Worm (Caenorhabditis elegans) whole organism, L4 larva: ENCODE results near the gene Y45G5AM.4.

ENCODE experiments used
- F26F4.8 ChIP-seq: fragments of 200-800 bp; sonication (Bioruptor generic); conservative IDR thresholded peaks from 2 replicates; pipeline ENCODE4 v1.3.6; 2022; ENCODE audit warnings: missing genetic modification characterization, missing compliant biosample characterization
- F49E8.2 ChIP-seq: sonication (generic microtip); optimal IDR thresholded peaks from 2 replicates; lab custom pipeline; 2016; ENCODE audit warnings: missing compliant biosample characterization, mild to moderate bottlenecking, missing genetic modification characterization, borderline replicate concordance
- Y75B8A.6 ChIP-seq: fragments of 200-800 bp; sonication (Bioruptor generic); IDR thresholded peaks from 2 replicates; pipeline ENCODE4 v1.3.6; 2022; ENCODE audit warnings: missing genetic modification reagents, missing genetic modification characterization, missing compliant biosample characterization
- ZK546.5 ChIP-seq, 2 experiments: sonication (generic microtip); optimal IDR thresholded peaks; 2 replicates each; lab custom pipeline; 2017; ENCODE audit warnings: missing biosample characterization in 2 of 2, missing genetic modification characterization in 2 of 2
- aly-2 ChIP-seq: sonication (generic microtip); optimal IDR thresholded peaks from 2 replicates; lab custom pipeline; 2018; ENCODE audit warnings: missing biosample characterization, missing genetic modification characterization
- ama-1 ChIP-seq: fragments of 150-350 bp; optimal IDR thresholded peaks from 2 replicates; lab custom pipeline; 2014; ENCODE audit warnings: inconsistent platforms, mixed read lengths
- arid-1 ChIP-seq: fragments of 200-800 bp; sonication (Bioruptor generic); conservative IDR thresholded peaks from 2 replicates; pipeline ENCODE4 v1.3.6; 2022; ENCODE audit warnings: missing genetic modification reagents, missing genetic modification characterization, missing compliant biosample characterization
- ceh-20 ChIP-seq: fragments of 200-800 bp; sonication (Bioruptor generic); IDR thresholded peaks from 2 replicates; pipeline ENCODE4 v1.3.6; 2022; ENCODE audit warnings: missing genetic modification reagents, missing genetic modification characterization, missing compliant biosample characterization
- daf-12 ChIP-seq: fragments of 150-350 bp; optimal IDR thresholded peaks from 2 replicates; lab custom pipeline; 2014; ENCODE audit warnings: missing biosample characterization, missing genetic modification reagents, missing genetic modification characterization
- daf-16 ChIP-seq, 3 experiments: sonication (generic microtip); optimal IDR thresholded peaks; 2 replicates each; lab custom pipeline; 2016 to 2017; ENCODE audit warnings: missing genetic modification characterization in 3 of 3, missing genetic modification reagents in 3 of 3, mild to moderate bottlenecking in 2 of 3, missing compliant biosample characterization in 2 of 3, missing biosample characterization in 1 of 3, moderate library complexity in 1 of 3
- dmd-6 ChIP-seq: fragments of 200-800 bp; sonication (Bioruptor generic); IDR thresholded peaks from 2 replicates; pipeline ENCODE4 v1.3.6; 2022; ENCODE audit warnings: missing genetic modification reagents, missing genetic modification characterization, missing compliant biosample characterization
- egl-27 ChIP-seq: sonication (generic microtip); optimal IDR thresholded peaks from 3 replicates; lab custom pipeline; 2017; ENCODE audit warnings: missing biosample characterization, missing genetic modification reagents, missing genetic modification characterization
- hif-1 ChIP-seq, 2 experiments: sonication (generic microtip); optimal IDR thresholded peaks; 2 replicates each; lab custom pipeline; 2016 to 2017; ENCODE audit warnings: missing compliant biosample characterization in 2 of 2, missing genetic modification characterization in 2 of 2, missing genetic modification reagents in 2 of 2, missing genotype in 2 of 2, mild to moderate bottlenecking in 1 of 2
- hlh-11 ChIP-seq: fragments of 200-800 bp; sonication (Bioruptor generic); optimal IDR thresholded peaks from 2 replicates; lab custom pipeline; 2018; ENCODE audit warnings: mild to moderate bottlenecking, missing genetic modification characterization, missing compliant biosample characterization
- lin-1 ChIP-seq: fragments of 200-800 bp; sonication (Bioruptor generic); IDR thresholded peaks from 2 replicates; pipeline ENCODE4 v1.3.6; 2022; ENCODE audit warnings: missing genetic modification reagents, missing genetic modification characterization, missing compliant biosample characterization
- lin-13 ChIP-seq: fragments of 150-350 bp; optimal IDR thresholded peaks from 2 replicates; lab custom pipeline; 2014; ENCODE audit warnings: missing biosample characterization, missing genetic modification reagents, missing genetic modification characterization
- lin-29 ChIP-seq: fragments of 200-800 bp; sonication (Bioruptor generic); IDR thresholded peaks from 2 replicates; pipeline ENCODE4 v1.3.6; 2022; ENCODE audit warnings: missing genetic modification reagents, missing genetic modification characterization, missing compliant biosample characterization
- lin-38 ChIP-seq: fragments of 200-800 bp; sonication (Bioruptor generic); IDR thresholded peaks from 2 replicates; pipeline ENCODE4 v1.3.6; 2022; ENCODE audit warnings: missing genetic modification reagents, missing genetic modification characterization, missing compliant biosample characterization
- lsy-2 ChIP-seq, 2 experiments: fragments of 150-350 bp in 1 of 2; sonication (generic microtip) in 1 of 2; optimal IDR thresholded peaks; 2 replicates each; lab custom pipeline; 2014 to 2017; ENCODE audit warnings: missing biosample characterization in 2 of 2, missing genetic modification characterization in 2 of 2
- madf-5 ChIP-seq, 2 experiments: fragments of 200-800 bp; sonication (Bioruptor generic); IDR thresholded peaks; 2 replicates each; pipeline ENCODE4 v1.3.6; 2022; ENCODE audit warnings: missing compliant biosample characterization in 2 of 2, missing genetic modification characterization in 2 of 2
- mdt-29 ChIP-seq: fragments of 200-800 bp; sonication (Bioruptor generic); IDR thresholded peaks from 2 replicates; pipeline ENCODE4 v1.3.6; 2022; ENCODE audit warnings: missing genetic modification reagents, missing genetic modification characterization, missing compliant biosample characterization
- mxl-3 ChIP-seq: fragments of 200-800 bp; sonication (Bioruptor generic); optimal IDR thresholded peaks from 2 replicates; lab custom pipeline; 2018; ENCODE audit warnings: mild to moderate bottlenecking, missing genetic modification characterization, missing compliant biosample characterization
- nhr-102 ChIP-seq: sonication (generic microtip); optimal IDR thresholded peaks from 2 replicates; lab custom pipeline; 2016; ENCODE audit warnings: mild to moderate bottlenecking, missing genetic modification characterization, moderate library complexity, missing compliant biosample characterization
- nhr-11 ChIP-seq: fragments of 150-350 bp; optimal IDR thresholded peaks from 2 replicates; lab custom pipeline; 2014; ENCODE audit warnings: missing biosample characterization, missing genetic modification characterization
- nhr-28 ChIP-seq: fragments of 150-350 bp; optimal IDR thresholded peaks from 2 replicates; lab custom pipeline; 2014; ENCODE audit warnings: missing biosample characterization, missing genetic modification characterization
- nhr-41 ChIP-seq: fragments of 200-800 bp; sonication (Bioruptor generic); IDR thresholded peaks from 2 replicates; pipeline ENCODE4 v1.3.6; 2022; ENCODE audit warnings: missing genetic modification reagents, missing genetic modification characterization, missing compliant biosample characterization
- nhr-6 ChIP-seq: fragments of 150-350 bp; optimal IDR thresholded peaks from 2 replicates; lab custom pipeline; 2014; ENCODE audit warnings: missing biosample characterization, missing genetic modification characterization
- pha-4 ChIP-seq, 2 experiments: fragments of 150-350 bp in 1 of 2; fragments of 200-800 bp in 1 of 2; sonication (Bioruptor generic) in 1 of 2; IDR thresholded peaks in 1 of 2; optimal IDR thresholded peaks in 1 of 2; 2 replicates each; pipeline versions ENCODE4 v1.3.6 to Lab custom; 2014 to 2022; ENCODE audit warnings: missing genetic modification characterization in 2 of 2, missing genetic modification reagents in 2 of 2, missing biosample characterization in 1 of 2, missing compliant biosample characterization in 1 of 2
- php-3 ChIP-seq: fragments of 200-800 bp; sonication (Bioruptor generic); IDR thresholded peaks from 2 replicates; pipeline ENCODE4 v1.3.6; 2022; ENCODE audit warnings: missing genetic modification reagents, missing genetic modification characterization, missing compliant biosample characterization
- pqm-1 ChIP-seq: sonication (generic microtip); optimal IDR thresholded peaks from 2 replicates; lab custom pipeline; 2017; ENCODE audit warnings: missing biosample characterization, missing genetic modification characterization
- set-16 ChIP-seq: fragments of 200-800 bp; sonication (Bioruptor generic); IDR thresholded peaks from 2 replicates; pipeline ENCODE4 v1.3.6; 2022; ENCODE audit warnings: missing genetic modification reagents, missing genetic modification characterization, missing compliant biosample characterization
- snpc-1.2 ChIP-seq: fragments of 200-800 bp; sonication (Bioruptor generic); IDR thresholded peaks from 2 replicates; pipeline ENCODE4 v1.3.6; 2022; ENCODE audit warnings: missing genetic modification reagents, missing genetic modification characterization, missing compliant biosample characterization
- unc-130 ChIP-seq: sonication (generic microtip); optimal IDR thresholded peaks from 2 replicates; lab custom pipeline; 2016; ENCODE audit warnings: missing genetic modification reagents, missing genetic modification characterization, missing compliant biosample characterization
- unc-62 ChIP-seq, 3 experiments: fragments of 150-350 bp in 1 of 3; sonication (generic microtip); optimal IDR thresholded peaks in 2 of 3; peaks in 1 of 3; 1 replicate in 1 of 3; 2 replicates in 2 of 3; lab custom pipeline; 2014 to 2017; ENCODE audit warnings: missing biosample characterization in 3 of 3, missing genetic modification characterization in 3 of 3, missing genetic modification reagents in 3 of 3, missing genotype in 1 of 3
- vab-7 ChIP-seq: fragments of 200-800 bp; sonication (Bioruptor generic); IDR thresholded peaks from 2 replicates; pipeline ENCODE4 v1.3.6; 2022; ENCODE audit warnings: missing genetic modification reagents, missing genetic modification characterization, missing compliant biosample characterization
- zip-2 ChIP-seq: fragments of 150-350 bp; optimal IDR thresholded peaks from 2 replicates; lab custom pipeline; 2014; ENCODE audit warnings: missing biosample characterization, missing genetic modification characterization

Y45G5AM.4 gene

ce11 chrV:4143034-4143433, 20.0 kb upstream of the Y45G5AM.4 start (continued):
- TF ChIP-seq lsy-2 (tag; optimal IDR thresholded peaks at IDR 0.05; lab: Kevin White, UChicago): peak in 1 of 2 experiments; percentile 87

ce11 chrV:4144205-4144604, 18.8 kb upstream of the Y45G5AM.4 start, which contains the start of gene Y45G5AL.1:
Gene Y45G5AL.1 (plus strand): TSS chrV:4144505.
- no peak for TF ChIP-seq lin-13 (GFP tag; lab: Kevin White, UChicago)
- TF ChIP-seq vab-7 (GFP tag; lab: Robert Waterston, UW): no peak
- no peak for TF ChIP-seq unc-130 (GFP tag; lab: Kevin White, UChicago)

- peak; percentile 57 for TF ChIP-seq set-16 (GFP tag; lab: Robert Waterston, UW)
- no peak for TF ChIP-seq lin-38 (GFP tag; lab: Robert Waterston, UW)
Observed at ce11 chrV:4151400-4151799, 11.6 kb upstream of the Y45G5AM.4 start.

ce11 chrV:4152200-4152599, 10.8 kb upstream of the Y45G5AM.4 start, which contains the start of gene Y45G5AM.6:
Gene Y45G5AM.6 (minus strand): TSS chrV:4152300.
- no peak for TF ChIP-seq mdt-29 (GFP tag; lab: Robert Waterston, UW)
- no peak for TF ChIP-seq nhr-6 (tag; lab: Kevin White, UChicago)
- TF ChIP-seq ama-1 (lab: Kevin White, UChicago): no peak
- no peak for TF ChIP-seq madf-5 (GFP tag; IDR thresholded peaks at IDR 0.05; lab: Robert Waterston, UW)
- TF ChIP-seq dmd-6: no peak
- no peak for TF ChIP-seq hlh-11 (tag; lab: Kevin White, UChicago)
- TF ChIP-seq F49E8.2 (tag; lab: Kevin White, UChicago): no peak
- TF ChIP-seq F26F4.8 (GFP tag; lab: Robert Waterston, UW): no peak
- no peak for TF ChIP-seq egl-27 (tag; lab: Kevin White, UChicago)

ce11 chrV:4157291-4157690, 5.7 kb upstream of the Y45G5AM.4 start:
- no peak for TF ChIP-seq lin-1
- TF ChIP-seq nhr-11: peak; percentile 20
- peak; percentile 32 for TF ChIP-seq nhr-28
- no peak for TF ChIP-seq lin-29 (GFP tag; lab: Robert Waterston, UW)
- TF ChIP-seq mxl-3 (GFP tag; lab: Kevin White, UChicago): peak; percentile 13
- no peak for TF ChIP-seq daf-12 (tag; lab: Kevin White, UChicago)
- peak in 1 of 2 experiments; percentile 72 for TF ChIP-seq unc-62 (GFP tag; optimal IDR thresholded peaks at IDR 0.05 in 1 of 2; lab: Kevin White, UChicago)
- no peak for TF ChIP-seq unc-62 (tag; optimal IDR thresholded peaks at IDR 0.05; lab: Kevin White, UChicago)
- TF ChIP-seq hlh-11 (tag; lab: Kevin White, UChicago): peak; percentile 46
- no peak for TF ChIP-seq ZK546.5 (tag; optimal IDR thresholded peaks at IDR 0.05; lab: Kevin White, UChicago)
- peak in 1 of 2 experiments; percentile 40 for TF ChIP-seq daf-16 (GFP tag; optimal IDR thresholded peaks at IDR 0.05; lab: Kevin White, UChicago)
- no peak for TF ChIP-seq daf-16 (tag; optimal IDR thresholded peaks at IDR 0.05; lab: Kevin White, UChicago)
- no peak for TF ChIP-seq aly-2
- TF ChIP-seq, all 104 proteins: peak for 6

ce11 chrV:4160086-4160485, 2.9 kb upstream of the Y45G5AM.4 start, which contains the start of gene Y45G5AM.5:
Gene Y45G5AM.5 (plus strand): TSS chrV:4160386.
- no peak for TF ChIP-seq pha-4 (GFP tag; IDR thresholded peaks at IDR 0.05; lab: Robert Waterston, UW)
- no peak for TF ChIP-seq pha-4 (tag; optimal IDR thresholded peaks at IDR 0.05; lab: Kevin White, UChicago)
- peak in 1 of 2 experiments; percentile 27 for TF ChIP-seq unc-62 (GFP tag; optimal IDR thresholded peaks at IDR 0.05 in 1 of 2; lab: Kevin White, UChicago)
- TF ChIP-seq unc-62 (tag; optimal IDR thresholded peaks at IDR 0.05; lab: Kevin White, UChicago): no peak

ce11 chrV:4164504-4164959, 1.5 kb downstream of the Y45G5AM.4 start, which contains the start of gene Y45G5AM.3:
Gene Y45G5AM.3 (plus strand): TSS chrV:4164554.
- TF ChIP-seq pha-4 (GFP tag; IDR thresholded peaks at IDR 0.05; lab: Robert Waterston, UW) (no peak), pha-4 (tag; optimal IDR thresholded peaks at IDR 0.05; lab: Kevin White, UChicago) (peak; percentile 8), daf-16 (GFP tag; optimal IDR thresholded peaks at IDR 0.05; lab: Kevin White, UChicago) (no peak), daf-16 (tag; optimal IDR thresholded peaks at IDR 0.05; lab: Kevin White, UChicago) (peak; percentile 30), nhr-41 (no peak), hlh-11 (tag; lab: Kevin White, UChicago) (no peak), pqm-1 (tag; lab: Kevin White, UChicago) (peak; percentile 7), snpc-1.2 (GFP tag; lab: Robert Waterston, UW) (no peak), nhr-102 (no peak), php-3 (GFP tag; lab: Robert Waterston, UW) (no peak), Y75B8A.6 (GFP tag; lab: Robert Waterston, UW) (no peak), ceh-20 (GFP tag; lab: Robert Waterston, UW) (no peak), zip-2 (tag; lab: Kevin White, UChicago) (peak; percentile 96), hif-1 (tag; optimal IDR thresholded peaks at IDR 0.05; lab: Kevin White, UChicago) (peak in 1 of 2 experiments; percentile 21), arid-1 (GFP tag; lab: Robert Waterston, UW) (no peak)
